Fruit fly (Drosophila melanogaster) whole organism, embryonic: ENCODE measurements around the gene CG11980.

ENCODE experiments used
- CG1024 ChIP-seq: fragments of 200-800 bp; sonication (Bioruptor generic); IDR thresholded peaks from 2 replicates; pipeline ENCODE4 v1.3.6; 2022; ENCODE audit warnings: missing biosample characterization, missing genetic modification characterization
- CG11093 ChIP-seq: fragments of 200-800 bp; sonication (Bioruptor generic); IDR thresholded peaks from 3 replicates; pipeline ENCODE4 v1.3.6; 2022; ENCODE audit warnings: missing biosample characterization, missing genetic modification characterization
- CG11696 ChIP-seq: fragments of 200-800 bp; sonication (Bioruptor generic); IDR thresholded peaks from 2 replicates; pipeline ENCODE4 v1.3.6; 2022; ENCODE audit warnings: missing biosample characterization, missing genetic modification characterization
- CG12071 ChIP-seq: fragments of 200-800 bp; sonication (Bioruptor generic); optimal IDR thresholded peaks from 3 replicates; lab custom pipeline; 2018; ENCODE audit warnings: missing biosample characterization, mild to moderate bottlenecking, missing genetic modification characterization
- CG1647 ChIP-seq: fragments of 200-800 bp; sonication (Bioruptor generic); optimal IDR thresholded peaks from 3 replicates; lab custom pipeline; 2016; ENCODE audit warnings: missing biosample characterization, missing genetic modification characterization
- CG17385 ChIP-seq: fragments of 200-800 bp; sonication (Bioruptor generic); optimal IDR thresholded peaks from 3 replicates; lab custom pipeline; 2018; ENCODE audit warnings: missing biosample characterization, mild to moderate bottlenecking, missing genetic modification characterization
- CG17568 ChIP-seq: fragments of 200-800 bp; sonication (Bioruptor generic); optimal IDR thresholded peaks from 2 replicates; lab custom pipeline; 2018; ENCODE audit warnings: missing biosample characterization, mild to moderate bottlenecking, missing genetic modification characterization, moderate library complexity
- CG17802 ChIP-seq: fragments of 200-800 bp; sonication (Bioruptor generic); optimal IDR thresholded peaks from 2 replicates; lab custom pipeline; 2018; ENCODE audit warnings: missing biosample characterization, mild to moderate bottlenecking, missing genetic modification characterization, moderate library complexity
- CG18476 ChIP-seq: fragments of 200-800 bp; sonication (Bioruptor generic); optimal IDR thresholded peaks from 2 replicates; lab custom pipeline; 2016; ENCODE audit warnings: missing biosample characterization, mild to moderate bottlenecking, missing genetic modification characterization
- CG32532 ChIP-seq: fragments of 200-800 bp; sonication (Bioruptor generic); IDR thresholded peaks from 2 replicates; pipeline ENCODE4 v1.3.6; 2022; ENCODE audit warnings: missing biosample characterization, missing genetic modification characterization
- CG3281 ChIP-seq: fragments of 200-800 bp; sonication (Bioruptor generic); optimal IDR thresholded peaks from 3 replicates; lab custom pipeline; 2017; ENCODE audit warnings: missing biosample characterization, mild to moderate bottlenecking, missing genetic modification characterization
- CG3726 ChIP-seq: fragments of 200-800 bp; sonication (Bioruptor generic); IDR thresholded peaks from 3 replicates; pipeline ENCODE4, ENCODE4 v1.3.6; 2022; ENCODE audit warnings: missing biosample characterization, missing genetic modification characterization
- CG4424 ChIP-seq: fragments of 200-800 bp; sonication (Bioruptor generic); optimal IDR thresholded peaks from 3 replicates; lab custom pipeline; 2016; ENCODE audit warnings: missing biosample characterization, missing genetic modification characterization
- CG4707 ChIP-seq: fragments of 200-800 bp; sonication (Bioruptor generic); optimal IDR thresholded peaks from 2 replicates; lab custom pipeline; 2018; ENCODE audit warnings: missing biosample characterization, mild to moderate bottlenecking, missing genetic modification characterization, moderate library complexity
- CG6175 ChIP-seq: fragments of 200-800 bp; sonication (Bioruptor generic); IDR thresholded peaks from 3 replicates; pipeline ENCODE4 v1.3.6; 2022; ENCODE audit warnings: missing biosample characterization, missing genetic modification characterization
- CG8290 ChIP-seq, 3 experiments: fragments of 200-800 bp; sonication (Bioruptor generic); optimal IDR thresholded peaks; 2 replicates each; lab custom pipeline; 2016 to 2019; ENCODE audit warnings: missing biosample characterization in 3 of 3, missing genetic modification characterization in 3 of 3, mild to moderate bottlenecking in 2 of 3, moderate library complexity in 1 of 3
- CG8359 ChIP-seq: fragments of 200-800 bp; sonication (Bioruptor generic); optimal IDR thresholded peaks from 2 replicates; lab custom pipeline; 2017; ENCODE audit warnings: missing biosample characterization, mild to moderate bottlenecking, missing genetic modification characterization, borderline replicate concordance
- CG9215 ChIP-seq: fragments of 200-800 bp; sonication (Bioruptor generic); IDR thresholded peaks from 2 replicates; pipeline ENCODE4 v1.3.6; 2022; ENCODE audit warnings: missing biosample characterization, missing genetic modification characterization
- Camta ChIP-seq: fragments of 200-800 bp; sonication (Bioruptor generic); optimal IDR thresholded peaks from 2 replicates; lab custom pipeline; 2016; ENCODE audit warnings: missing biosample characterization, missing genetic modification characterization
- Elba2 ChIP-seq: fragments of 200-800 bp; sonication (Bioruptor generic); optimal IDR thresholded peaks from 3 replicates; lab custom pipeline; 2016; ENCODE audit warnings: missing biosample characterization, missing genetic modification characterization
- Fer1 ChIP-seq: fragments of 200-800 bp; sonication (Bioruptor generic); optimal IDR thresholded peaks from 2 replicates; lab custom pipeline; 2017; ENCODE audit warnings: missing biosample characterization, mild to moderate bottlenecking, missing genetic modification characterization
- Gug ChIP-seq: fragments of 200-800 bp; sonication (Bioruptor generic); IDR thresholded peaks from 4 replicates; pipeline ENCODE4 v1.3.6; 2022; ENCODE audit warnings: missing biosample characterization, missing genetic modification characterization
- HLH3B ChIP-seq: fragments of 200-800 bp; sonication (Bioruptor generic); IDR thresholded peaks from 2 replicates; pipeline ENCODE4 v1.3.6; 2022; ENCODE audit warnings: missing biosample characterization, missing genetic modification characterization
- Lpt ChIP-seq: fragments of >200 bp; optimal IDR thresholded peaks from 2 replicates; lab custom pipeline; 2018; ENCODE audit warnings: missing biosample characterization, missing genetic modification characterization
- Mad ChIP-seq: fragments of 200-800 bp; sonication (Bioruptor generic); optimal IDR thresholded peaks from 2 replicates; lab custom pipeline; 2016; ENCODE audit warnings: missing biosample characterization, missing genetic modification characterization
- Max ChIP-seq: fragments of 200-800 bp; sonication (Bioruptor generic); optimal IDR thresholded peaks from 2 replicates; lab custom pipeline; 2016; ENCODE audit warnings: missing biosample characterization, mild to moderate bottlenecking, missing genetic modification characterization
- Optix ChIP-seq: fragments of 200-800 bp; sonication (Bioruptor generic); IDR thresholded peaks from 3 replicates; pipeline ENCODE4 v1.3.6; 2022; ENCODE audit warnings: missing biosample characterization, missing genetic modification characterization
- Rfx ChIP-seq: fragments of 200-800 bp; sonication (Bioruptor generic); IDR thresholded peaks from 2 replicates; pipeline ENCODE4 v1.3.6; 2022; ENCODE audit warnings: missing biosample characterization, missing genetic modification characterization
- Rx ChIP-seq: fragments of 200-800 bp; sonication (Bioruptor generic); IDR thresholded peaks from 2 replicates; pipeline ENCODE4 v1.3.6; 2022; ENCODE audit warnings: missing biosample characterization, missing genetic modification characterization
- Six4 ChIP-seq: fragments of 200-800 bp; sonication (Bioruptor generic); optimal IDR thresholded peaks from 2 replicates; lab custom pipeline; 2016; ENCODE audit warnings: missing biosample characterization, missing genetic modification characterization
- Xbp1 ChIP-seq: fragments of 200-800 bp; sonication (Bioruptor generic); optimal IDR thresholded peaks from 3 replicates; lab custom pipeline; 2016; ENCODE audit warnings: missing biosample characterization, mild to moderate bottlenecking, missing genetic modification characterization
- aop ChIP-seq: fragments of 200-800 bp; sonication (Bioruptor generic); IDR thresholded peaks from 2 replicates; pipeline ENCODE4 v1.3.6; 2022; ENCODE audit warnings: missing biosample characterization, missing genetic modification characterization
- az2 ChIP-seq: fragments of 200-800 bp; sonication (Bioruptor generic); optimal IDR thresholded peaks from 3 replicates; lab custom pipeline; 2016; ENCODE audit warnings: missing biosample characterization, missing genetic modification characterization
- btn ChIP-seq: fragments of 200-800 bp; sonication (Bioruptor generic); optimal IDR thresholded peaks from 2 replicates; lab custom pipeline; 2016; ENCODE audit warnings: missing biosample characterization, missing genetic modification characterization
- cg ChIP-seq: fragments of 200-800 bp; sonication (Bioruptor generic); optimal IDR thresholded peaks from 3 replicates; lab custom pipeline; 2019; ENCODE audit warnings: missing biosample characterization, mild to moderate bottlenecking, missing genetic modification characterization, moderate library complexity
- chm ChIP-seq: fragments of 200-800 bp; sonication (Bioruptor generic); IDR thresholded peaks from 2 replicates; pipeline ENCODE4 v1.3.6; 2022; ENCODE audit warnings: missing biosample characterization, missing genetic modification characterization
- ewg ChIP-seq: fragments of 200-800 bp; sonication (Bioruptor generic); optimal IDR thresholded peaks from 3 replicates; lab custom pipeline; 2017; ENCODE audit warnings: mild to moderate bottlenecking, missing biosample characterization, missing genetic modification reagents, missing genetic modification characterization
- fd96Cb ChIP-seq: fragments of 200-800 bp; sonication (Bioruptor generic); optimal IDR thresholded peaks from 2 replicates; lab custom pipeline; 2018; ENCODE audit warnings: missing biosample characterization, mild to moderate bottlenecking, missing genetic modification characterization, moderate library complexity
- h ChIP-seq: fragments of >200 bp; optimal IDR thresholded peaks from 2 replicates; lab custom pipeline; 2017
- jing ChIP-seq: fragments of 200-800 bp; sonication (Bioruptor generic); optimal IDR thresholded peaks from 2 replicates; lab custom pipeline; 2018; ENCODE audit warnings: missing biosample characterization, mild to moderate bottlenecking, missing genetic modification characterization
- lab ChIP-seq: fragments of 200-800 bp; sonication (Bioruptor generic); optimal IDR thresholded peaks from 3 replicates; lab custom pipeline; 2017; ENCODE audit warnings: missing biosample characterization, missing genetic modification characterization, mild to moderate bottlenecking, moderate library complexity, missing genetic modification reagents
- nerfin-2 ChIP-seq: fragments of 200-800 bp; sonication (Bioruptor generic); IDR thresholded peaks from 2 replicates; pipeline ENCODE4 v1.3.6; 2022; ENCODE audit warnings: missing biosample characterization, missing genetic modification characterization; ENCODE audit not compliant: partially characterized antibody
- nmo ChIP-seq: fragments of 200-800 bp; sonication (Bioruptor generic); optimal IDR thresholded peaks from 2 replicates; lab custom pipeline; 2018; ENCODE audit warnings: missing biosample characterization, mild to moderate bottlenecking, missing genetic modification characterization, moderate library complexity
- prd ChIP-seq, 3 experiments: fragments of >200 bp in 2 of 3; fragments of 200-800 bp in 1 of 3; sonication (Bioruptor generic) in 1 of 3; optimal IDR thresholded peaks in 2 of 3; IDR thresholded peaks in 1 of 3; 2 replicates in 2 of 3; 3 replicates in 1 of 3; pipeline versions ENCODE4 v1.3.6 to Lab custom; 2017 to 2022; ENCODE audit warnings: missing biosample characterization in 1 of 3, missing genetic modification characterization in 1 of 3
- ranshi ChIP-seq: fragments of 200-800 bp; sonication (Bioruptor generic); IDR thresholded peaks from 2 replicates; pipeline ENCODE4 v1.3.6; 2022; ENCODE audit warnings: missing biosample characterization, missing genetic modification characterization
- sna ChIP-seq: fragments of 200-800 bp; sonication (Bioruptor generic); IDR thresholded peaks from 2 replicates; pipeline ENCODE4 v1.3.6; 2022; ENCODE audit warnings: missing biosample characterization, missing genetic modification characterization; ENCODE audit not compliant: partially characterized antibody
- sr ChIP-seq: fragments of 200-800 bp; sonication (Bioruptor generic); IDR thresholded peaks from 3 replicates; pipeline ENCODE4 v1.3.6; 2022; ENCODE audit warnings: missing biosample characterization, missing genetic modification characterization
- stwl ChIP-seq: fragments of 200-800 bp; sonication (Bioruptor generic); optimal IDR thresholded peaks from 3 replicates; lab custom pipeline; 2018; ENCODE audit warnings: missing biosample characterization, mild to moderate bottlenecking, missing genetic modification characterization, moderate library complexity
- trh ChIP-seq: fragments of 200-800 bp; sonication (Bioruptor generic); optimal IDR thresholded peaks from 2 replicates; lab custom pipeline; 2016; ENCODE audit warnings: missing biosample characterization, missing genetic modification characterization
- vvl ChIP-seq: fragments of 200-800 bp; sonication (Bioruptor generic); IDR thresholded peaks from 2 replicates; pipeline ENCODE4 v1.3.6; 2022; ENCODE audit warnings: missing biosample characterization, missing genetic modification characterization
- wek ChIP-seq: fragments of 200-800 bp; sonication (Bioruptor generic); optimal IDR thresholded peaks from 3 replicates; lab custom pipeline; 2018; ENCODE audit warnings: missing biosample characterization, mild to moderate bottlenecking, missing genetic modification characterization, moderate library complexity

CG11980 gene

dm6 chr3R:8980776-8981165 is 23.0 kb upstream of the CG11980 start, which contains the start of gene CAHbeta (continued):
- TF ChIP-seq CG17568 (GFP tag; lab: Kevin White, UChicago) (peak; percentile 7), ranshi (GFP tag; lab: Robert Waterston, UW) (no peak), aop (no peak), CG17802 (tag; lab: Kevin White, UChicago) (no peak), sr (GFP tag; lab: Robert Waterston, UW) (no peak), CG12071 (GFP tag; lab: Kevin White, UChicago) (peak; percentile 58), Optix (GFP tag; lab: Robert Waterston, UW) (no peak), Elba2 (GFP tag; lab: Kevin White, UChicago) (no peak), Lpt (GFP tag; lab: Kevin White, UChicago) (no peak), CG8290 (GFP tag; optimal IDR thresholded peaks at IDR 0.05; lab: Kevin White, UChicago) (no peak), CG8290 (tag; optimal IDR thresholded peaks at IDR 0.05; lab: Kevin White, UChicago) (no peak), fd96Cb (tag; lab: Kevin White, UChicago) (no peak), CG3726 (no peak), vvl (GFP tag; lab: Robert Waterston, UW) (no peak; the same call in 1 of the 2 replicates), CG8359 (GFP tag; lab: Kevin White, UChicago) (no peak), btn (GFP tag; lab: Kevin White, UChicago) (no peak), prd (optimal IDR thresholded peaks at IDR 0.05; lab: Kevin White, UChicago) (no peak), prd (GFP tag; IDR thresholded peaks at IDR 0.05; lab: Robert Waterston, UW) (no peak), trh (no peak), ewg (GFP tag; lab: Kevin White, UChicago) (no peak), stwl (tag; lab: Kevin White, UChicago) (no peak), nmo (GFP tag; lab: Kevin White, UChicago) (no peak), CG6175 (GFP tag; lab: Robert Waterston, UW) (no peak), Max (no peak), cg (GFP tag; lab: Kevin White, UChicago) (no peak), CG18476 (GFP tag; lab: Kevin White, UChicago) (no peak), CG3281 (GFP tag; lab: Kevin White, UChicago) (peak; percentile 5), Rx (GFP tag; lab: Robert Waterston, UW) (no peak), Fer1 (GFP tag; lab: Kevin White, UChicago) (no peak), chm (peak; percentile 41; the same call in 1 of the 2 replicates), Camta (no peak), Xbp1 (GFP tag; lab: Kevin White, UChicago) (no peak), Six4 (GFP tag; lab: Kevin White, UChicago) (no peak), HLH3B (GFP tag; lab: Robert Waterston, UW) (no peak), CG4424 (GFP tag; lab: Kevin White, UChicago) (no peak), lab (no peak), sna (GFP tag; lab: Robert Waterston, UW) (no peak), az2 (GFP tag; lab: Kevin White, UChicago) (no peak), CG17385 (GFP tag; lab: Kevin White, UChicago) (peak; percentile 21), Rfx (GFP tag; lab: Robert Waterston, UW) (peak; percentile 19; the same call in 1 of the 2 replicates), h (lab: Kevin White, UChicago) (no peak), CG11093 (GFP tag; lab: Robert Waterston, UW) (no peak), Gug (GFP tag; lab: Robert Waterston, UW) (no peak), CG9215 (GFP tag; lab: Robert Waterston, UW) (no peak), jing (GFP tag; lab: Kevin White, UChicago) (no peak), CG1647 (GFP tag; lab: Kevin White, UChicago) (no peak), CG11696 (GFP tag; lab: Robert Waterston, UW) (no peak; the same call in 1 of the 2 replicates), wek (no peak), CG1024 (GFP tag; lab: Robert Waterston, UW) (no peak), CG32532 (peak; percentile 36; the same call in 1 of the 2 replicates), CG4707 (GFP tag; lab: Kevin White, UChicago) (no peak), Mad (GFP tag; lab: Kevin White, UChicago) (no peak), nerfin-2 (no peak)
